Fruit fly (Drosophila melanogaster) whole organism, prepupa: Measurements from ENCODE around the gene cher.
A peak's percentile ranks its signal among the peaks of the same experiment; 100 is the strongest.

ENCODE experiments used
- Blimp-1 ChIP-seq: fragments of 200-800 bp; sonication (Bioruptor generic); optimal IDR thresholded peaks from 3 replicates; lab custom pipeline; 2017; ENCODE audit warnings: missing biosample characterization, missing genetic modification characterization, mild to moderate bottlenecking, moderate library complexity, missing genetic modification reagents
- CG10669 ChIP-seq: fragments of 200-800 bp; sonication (Bioruptor generic); optimal IDR thresholded peaks from 3 replicates; lab custom pipeline; 2018; ENCODE audit warnings: missing biosample characterization, mild to moderate bottlenecking, missing genetic modification characterization, moderate library complexity
- CG11294 ChIP-seq: fragments of 200-800 bp; sonication (Bioruptor generic); IDR thresholded peaks from 2 replicates; pipeline ENCODE4 v1.3.6; 2022; ENCODE audit warnings: missing biosample characterization, missing genetic modification characterization
- CG11762 ChIP-seq: fragments of 200-800 bp; sonication (Bioruptor generic); optimal IDR thresholded peaks from 3 replicates; lab custom pipeline; 2016; ENCODE audit warnings: missing biosample characterization, missing genetic modification characterization; ENCODE audit not compliant: insufficient read depth
- CG11902 ChIP-seq: fragments of 200-800 bp; sonication (Bioruptor generic); optimal IDR thresholded peaks from 3 replicates; lab custom pipeline; 2016; ENCODE audit warnings: missing biosample characterization, missing genetic modification characterization
- CG15336 ChIP-seq: fragments of 200-800 bp; sonication (Bioruptor generic); IDR thresholded peaks from 2 replicates; pipeline ENCODE4 v1.3.6; 2022; ENCODE audit warnings: missing biosample characterization, missing genetic modification characterization
- CG1621 ChIP-seq: fragments of 200-800 bp; sonication (Bioruptor generic); optimal IDR thresholded peaks from 3 replicates; lab custom pipeline; 2018; ENCODE audit warnings: missing biosample characterization, mild to moderate bottlenecking, missing genetic modification characterization
- CG16779 ChIP-seq: fragments of 200-800 bp; sonication (Bioruptor generic); optimal IDR thresholded peaks from 3 replicates; lab custom pipeline; 2017; ENCODE audit warnings: missing biosample characterization, mild to moderate bottlenecking, missing genetic modification characterization
- CG3032 ChIP-seq: fragments of 200-800 bp; optimal IDR thresholded peaks from 2 replicates; lab custom pipeline; 2019; ENCODE audit warnings: missing biosample characterization, mild to moderate bottlenecking, missing genetic modification characterization, moderate library complexity
- CG31627 ChIP-seq: fragments of 200-800 bp; sonication (Bioruptor generic); optimal IDR thresholded peaks from 3 replicates; lab custom pipeline; 2016; ENCODE audit warnings: missing biosample characterization, missing genetic modification characterization
- CG32006 ChIP-seq: fragments of 200-800 bp; sonication (Bioruptor generic); optimal IDR thresholded peaks from 3 replicates; lab custom pipeline; 2017; ENCODE audit warnings: missing biosample characterization, mild to moderate bottlenecking, missing genetic modification characterization
- CG34406 ChIP-seq: fragments of 200-800 bp; sonication (Bioruptor generic); optimal IDR thresholded peaks from 3 replicates; lab custom pipeline; 2016; ENCODE audit warnings: missing biosample characterization, missing genetic modification characterization
- CG3919 ChIP-seq: fragments of 200-800 bp; sonication (Bioruptor generic); optimal IDR thresholded peaks from 3 replicates; lab custom pipeline; 2016; ENCODE audit warnings: missing biosample characterization, missing genetic modification characterization
- CG6163 ChIP-seq: fragments of 200-800 bp; sonication (Bioruptor generic); IDR thresholded peaks from 3 replicates; pipeline ENCODE4 v1.3.6; 2022; ENCODE audit warnings: missing biosample characterization, missing genetic modification characterization
- CG6276 ChIP-seq: fragments of 200-800 bp; sonication (Bioruptor generic); optimal IDR thresholded peaks from 2 replicates; lab custom pipeline; 2017; ENCODE audit warnings: missing biosample characterization, mild to moderate bottlenecking, missing genetic modification characterization
- CG6792 ChIP-seq: fragments of 200-800 bp; sonication (Bioruptor generic); optimal IDR thresholded peaks from 3 replicates; lab custom pipeline; 2016; ENCODE audit warnings: missing biosample characterization, missing genetic modification characterization
- CG6808 ChIP-seq: fragments of 200-800 bp; sonication (Bioruptor generic); optimal IDR thresholded peaks from 3 replicates; lab custom pipeline; 2017; ENCODE audit warnings: missing biosample characterization, missing genetic modification characterization, mild to moderate bottlenecking, moderate library complexity, missing genetic modification reagents
- CG6854 ChIP-seq: fragments of 200-800 bp; sonication (Bioruptor generic); optimal IDR thresholded peaks from 2 replicates; lab custom pipeline; 2017; ENCODE audit warnings: missing biosample characterization, mild to moderate bottlenecking, missing genetic modification characterization
- CG8119 ChIP-seq: fragments of 200-800 bp; sonication (Bioruptor generic); IDR thresholded peaks from 3 replicates; pipeline ENCODE4 v1.3.6; 2022; ENCODE audit warnings: missing biosample characterization, missing genetic modification characterization
- CG8319 ChIP-seq: fragments of 200-800 bp; sonication (Bioruptor generic); optimal IDR thresholded peaks from 3 replicates; lab custom pipeline; 2016; ENCODE audit warnings: missing biosample characterization, missing genetic modification characterization
- CG8632 ChIP-seq: fragments of 200-800 bp; sonication (Bioruptor generic); optimal IDR thresholded peaks from 3 replicates; lab custom pipeline; 2016; ENCODE audit warnings: missing biosample characterization, missing genetic modification characterization
- Eip75B ChIP-seq: fragments of 200-800 bp; sonication (Bioruptor generic); optimal IDR thresholded peaks from 3 replicates; lab custom pipeline; 2016; ENCODE audit warnings: missing biosample characterization, missing genetic modification characterization
- Eip78C ChIP-seq: fragments of 200-800 bp; sonication (Bioruptor generic); peaks from one replicate; lab custom pipeline; 2016; ENCODE audit warnings: missing biosample characterization, missing genetic modification characterization
- Ets96B ChIP-seq: fragments of 200-800 bp; optimal IDR thresholded peaks from 2 replicates; lab custom pipeline; 2019; ENCODE audit warnings: missing biosample characterization, mild to moderate bottlenecking, missing genetic modification characterization, moderate library complexity
- Gug ChIP-seq: fragments of 200-800 bp; sonication (Bioruptor generic); IDR thresholded peaks from 2 replicates; pipeline ENCODE4 v1.3.6; 2022; ENCODE audit warnings: missing biosample characterization, missing genetic modification characterization
- Hr38 ChIP-seq: sonication (Bioruptor generic); optimal IDR thresholded peaks from 2 replicates; lab custom pipeline; 2016; ENCODE audit warnings: missing biosample characterization, missing genetic modification characterization
- Hr39 ChIP-seq: fragments of 200-800 bp; sonication (Bioruptor generic); optimal IDR thresholded peaks from 2 replicates; lab custom pipeline; 2016; ENCODE audit warnings: missing biosample characterization, missing genetic modification characterization
- Hr4 ChIP-seq: fragments of 200-800 bp; sonication (Bioruptor generic); optimal IDR thresholded peaks from 3 replicates; lab custom pipeline; 2016; ENCODE audit warnings: missing biosample characterization, missing genetic modification characterization
- Lpt ChIP-seq: fragments of 200-800 bp; sonication (Bioruptor generic); optimal IDR thresholded peaks from 3 replicates; lab custom pipeline; 2016; ENCODE audit warnings: missing biosample characterization, missing genetic modification characterization
- Met ChIP-seq: fragments of 200-800 bp; sonication (Bioruptor generic); optimal IDR thresholded peaks from 3 replicates; lab custom pipeline; 2016; ENCODE audit warnings: missing biosample characterization, missing genetic modification characterization
- OdsH ChIP-seq: fragments of 200-800 bp; sonication (Bioruptor generic); optimal IDR thresholded peaks from 3 replicates; lab custom pipeline; 2016; ENCODE audit warnings: missing biosample characterization, missing genetic modification characterization
- Smox ChIP-seq: fragments of 200-800 bp; sonication (Bioruptor generic); optimal IDR thresholded peaks from 3 replicates; lab custom pipeline; 2016; ENCODE audit warnings: missing biosample characterization, missing genetic modification characterization
- Sox102F ChIP-seq: fragments of 200-800 bp; sonication (Bioruptor generic); optimal IDR thresholded peaks from 2 replicates; lab custom pipeline; 2016; ENCODE audit warnings: missing biosample characterization, mild to moderate bottlenecking, missing genetic modification characterization
- Sox15 ChIP-seq: fragments of 200-800 bp; sonication (Bioruptor generic); optimal IDR thresholded peaks from 3 replicates; lab custom pipeline; 2016; ENCODE audit warnings: missing biosample characterization, missing genetic modification characterization
- acj6 ChIP-seq: fragments of 200-800 bp; sonication (Bioruptor generic); optimal IDR thresholded peaks from 3 replicates; lab custom pipeline; 2016; ENCODE audit warnings: missing biosample characterization, missing genetic modification characterization
- cyc ChIP-seq: fragments of 200-800 bp; sonication (Bioruptor generic); optimal IDR thresholded peaks from 3 replicates; lab custom pipeline; 2016; ENCODE audit warnings: missing biosample characterization, missing genetic modification characterization
- dac ChIP-seq: fragments of 200-800 bp; sonication (Bioruptor generic); optimal IDR thresholded peaks from 2 replicates; lab custom pipeline; 2017; ENCODE audit warnings: missing biosample characterization, mild to moderate bottlenecking, missing genetic modification characterization
- dsx ChIP-seq: fragments of 200-800 bp; optimal IDR thresholded peaks from 3 replicates; lab custom pipeline; 2019; ENCODE audit warnings: missing biosample characterization, mild to moderate bottlenecking, missing genetic modification characterization, moderate library complexity; ENCODE audit not compliant: poor library complexity, severe bottlenecking
- eg ChIP-seq: fragments of 200-800 bp; sonication (Bioruptor generic); IDR thresholded peaks from 3 replicates; pipeline ENCODE4 v1.3.6; 2022; ENCODE audit warnings: missing biosample characterization, missing genetic modification characterization
- esn ChIP-seq: fragments of 200-800 bp; sonication (Bioruptor generic); optimal IDR thresholded peaks from 2 replicates; lab custom pipeline; 2016; ENCODE audit warnings: missing biosample characterization, mild to moderate bottlenecking, missing genetic modification characterization, moderate library complexity
- fd59A ChIP-seq: fragments of 200-800 bp; sonication (Bioruptor generic); optimal IDR thresholded peaks from 2 replicates; lab custom pipeline; 2017; ENCODE audit warnings: missing biosample characterization, mild to moderate bottlenecking, missing genetic modification characterization, missing genetic modification reagents
- fkh ChIP-seq: fragments of 200-800 bp; sonication (Bioruptor generic); optimal IDR thresholded peaks from 3 replicates; lab custom pipeline; 2017; ENCODE audit warnings: missing biosample characterization, mild to moderate bottlenecking, missing genetic modification characterization, moderate library complexity
- net ChIP-seq: fragments of 200-800 bp; sonication (Bioruptor generic); optimal IDR thresholded peaks from 3 replicates; lab custom pipeline; 2016; ENCODE audit warnings: missing biosample characterization, missing genetic modification characterization
- pdm3 ChIP-seq: fragments of 200-800 bp; sonication (Bioruptor generic); optimal IDR thresholded peaks from 3 replicates; lab custom pipeline; 2016; ENCODE audit warnings: missing biosample characterization, missing genetic modification characterization
- salr ChIP-seq, 2 experiments: fragments of 200-800 bp; sonication (Bioruptor generic); optimal IDR thresholded peaks; 3 replicates each; lab custom pipeline; 2016 to 2018; ENCODE audit warnings: missing biosample characterization in 2 of 2, missing genetic modification characterization in 2 of 2, mild to moderate bottlenecking in 1 of 2
- spab ChIP-seq: fragments of 200-800 bp; sonication (Bioruptor generic); optimal IDR thresholded peaks from 2 replicates; lab custom pipeline; 2017; ENCODE audit warnings: missing biosample characterization, mild to moderate bottlenecking, missing genetic modification characterization, missing genetic modification reagents
- svp ChIP-seq: fragments of 200-800 bp; sonication (Bioruptor generic); peaks from one replicate; lab custom pipeline; 2016; ENCODE audit warnings: missing biosample characterization, missing genetic modification characterization

The cher gene

dm6 chr3R:17056905-17057251 is 68.3 kb downstream of the cher start (continued):
- TF ChIP-seq CG11294 (GFP tag; lab: Robert Waterston, UW): no peak
- no peak for TF ChIP-seq Sox15 (GFP tag; lab: Kevin White, UChicago)
- TF ChIP-seq Hr39: peak; percentile 1
- TF ChIP-seq Hr4: peak; percentile 65
- no peak for TF ChIP-seq dac (GFP tag; lab: Kevin White, UChicago)
- TF ChIP-seq dsx (GFP tag; lab: Kevin White, UChicago): no peak
- no peak for TF ChIP-seq CG15336 (GFP tag; lab: Robert Waterston, UW)
- no peak for TF ChIP-seq CG31627 (GFP tag; lab: Kevin White, UChicago)
- TF ChIP-seq CG32006 (GFP tag; lab: Kevin White, UChicago): peak; percentile 73
- no peak for TF ChIP-seq CG6276
- TF ChIP-seq Sox102F: no peak
- no peak for TF ChIP-seq Blimp-1 (GFP tag; lab: Kevin White, UChicago)
- TF ChIP-seq CG11902: peak; percentile 17
- TF ChIP-seq spab: peak; percentile 44
- TF ChIP-seq CG8119 (GFP tag; lab: Robert Waterston, UW): peak; percentile 20; the same call in 1 of the 3 replicates
- TF ChIP-seq Eip75B (GFP tag; lab: Kevin White, UChicago): peak; percentile 21
- peak; percentile 55 for TF ChIP-seq CG3032 (tag; lab: Kevin White, UChicago)
- TF ChIP-seq Ets96B (tag; lab: Kevin White, UChicago): peak; percentile 49

- no peak for TF ChIP-seq Met (GFP tag; lab: Kevin White, UChicago)
- peak; percentile 34 for TF ChIP-seq CG32006 (GFP tag; lab: Kevin White, UChicago)
- no peak for TF ChIP-seq CG10669 (GFP tag; lab: Kevin White, UChicago)
- no peak for TF ChIP-seq cyc (GFP tag; lab: Kevin White, UChicago)
- TF ChIP-seq CG3919: no peak
- peak; percentile 13 for TF ChIP-seq dac (GFP tag; lab: Kevin White, UChicago)
- TF ChIP-seq CG16779 (tag; lab: Kevin White, UChicago): peak; percentile 64
- TF ChIP-seq OdsH (GFP tag; lab: Kevin White, UChicago): peak; percentile 1
- no peak for TF ChIP-seq CG11762 (GFP tag; lab: Kevin White, UChicago)
- peak; percentile 21 for TF ChIP-seq spab
- no peak for TF ChIP-seq CG11902
- TF ChIP-seq Ets96B (tag; lab: Kevin White, UChicago): peak; percentile 53
- no peak for TF ChIP-seq Hr39
- TF ChIP-seq CG8632: no peak
- peak; percentile 9 for TF ChIP-seq CG3032 (tag; lab: Kevin White, UChicago)
- TF ChIP-seq Hr38 (GFP tag; lab: Kevin White, UChicago): no peak
- no peak for TF ChIP-seq Hr4
- TF ChIP-seq CG1621 (tag; lab: Kevin White, UChicago): peak; percentile 72
- peak; percentile 69 for TF ChIP-seq CG6808 (GFP tag; lab: Kevin White, UChicago)
- peak; percentile 39; the same call in 1 of the 2 replicates for TF ChIP-seq Gug (GFP tag; lab: Robert Waterston, UW)
- TF ChIP-seq CG8319 (GFP tag; lab: Kevin White, UChicago): no peak
- TF ChIP-seq eg (GFP tag; lab: Robert Waterston, UW): peak; percentile 71
- peak; percentile 71 for TF ChIP-seq CG6163 (GFP tag; lab: Robert Waterston, UW)
- TF ChIP-seq CG6792 (GFP tag; lab: Kevin White, UChicago): no peak
- peak; percentile 68 for TF ChIP-seq Eip78C
- TF ChIP-seq esn (GFP tag; lab: Kevin White, UChicago): peak; percentile 28
- no peak for TF ChIP-seq acj6
- peak; percentile 91 for TF ChIP-seq fkh (GFP tag; lab: Kevin White, UChicago)
- TF ChIP-seq CG6854: peak; percentile 81
- TF ChIP-seq pdm3 (GFP tag; lab: Kevin White, UChicago): peak; percentile 8
- peak; percentile 56 for TF ChIP-seq net (GFP tag; lab: Kevin White, UChicago)
- no peak for TF ChIP-seq Smox (GFP tag; lab: Kevin White, UChicago)
- peak; percentile 63 for TF ChIP-seq CG6276
- TF ChIP-seq Eip75B (GFP tag; lab: Kevin White, UChicago): peak; percentile 55
- TF ChIP-seq Lpt (GFP tag; lab: Kevin White, UChicago): peak; percentile 70
- TF ChIP-seq CG34406 (GFP tag; lab: Kevin White, UChicago): no peak
- TF ChIP-seq salr (GFP tag; optimal IDR thresholded peaks at IDR 0.05; lab: Kevin White, UChicago): no peak
- TF ChIP-seq svp (GFP tag; lab: Kevin White, UChicago): peak; percentile 81
- no peak for TF ChIP-seq CG31627 (GFP tag; lab: Kevin White, UChicago)
- peak; percentile 61 for TF ChIP-seq CG8119 (GFP tag; lab: Robert Waterston, UW)
- peak; percentile 5 for TF ChIP-seq fd59A
- peak; percentile 84 for TF ChIP-seq dsx (GFP tag; lab: Kevin White, UChicago)
These were observed 68.8 kb downstream of the cher start for dm6 chr3R:17056183-17056904.
